Worm (Caenorhabditis elegans) whole organism, late embryonic: ENCODE data around the gene fbxc-32.
"Not testable (repeated sequence)": the region's sequence is repeated elsewhere in the genome, so short reads cannot be mapped to it uniquely, and the experiment has no call there.

Source experiments
- C38D4.7 ChIP-seq: fragments of 200-800 bp; sonication (Bioruptor generic); optimal IDR thresholded peaks from 2 replicates; lab custom pipeline; 2018; ENCODE audit warnings: mild to moderate bottlenecking, missing genetic modification characterization, moderate library complexity, missing compliant biosample characterization
- Y22D7AL.16 ChIP-seq: sonication (generic microtip); optimal IDR thresholded peaks from 2 replicates; lab custom pipeline; 2016; ENCODE audit warnings: missing genetic modification characterization, missing compliant biosample characterization
- ceh-18 ChIP-seq: sonication (generic microtip); optimal IDR thresholded peaks from 2 replicates; lab custom pipeline; 2016; ENCODE audit warnings: missing genetic modification characterization, missing compliant biosample characterization
- ceh-19 ChIP-seq: fragments of 200-800 bp; sonication (Bioruptor generic); optimal IDR thresholded peaks from 2 replicates; lab custom pipeline; 2018; ENCODE audit warnings: mild to moderate bottlenecking, missing genetic modification characterization, missing compliant biosample characterization
- ceh-2 ChIP-seq: sonication (generic microtip); optimal IDR thresholded peaks from 2 replicates; lab custom pipeline; 2016; ENCODE audit warnings: missing genotype, missing genetic modification characterization, missing compliant biosample characterization
- ceh-45 ChIP-seq: fragments of 200-800 bp; sonication (Bioruptor generic); IDR thresholded peaks from 2 replicates; pipeline ENCODE4 v1.3.6; 2022; ENCODE audit warnings: missing genetic modification reagents, missing genetic modification characterization, missing compliant biosample characterization
- ceh-6 ChIP-seq: fragments of 200-800 bp; sonication (Bioruptor generic); optimal IDR thresholded peaks from 2 replicates; lab custom pipeline; 2018; ENCODE audit warnings: mild to moderate bottlenecking, missing genetic modification characterization, missing compliant biosample characterization
- dmd-4 ChIP-seq: sonication (generic microtip); optimal IDR thresholded peaks from 2 replicates; lab custom pipeline; 2016; ENCODE audit warnings: borderline replicate concordance, missing genetic modification characterization, missing compliant biosample characterization
- elt-4 ChIP-seq: sonication (generic microtip); optimal IDR thresholded peaks from 2 replicates; lab custom pipeline; 2016; ENCODE audit warnings: missing genetic modification characterization, missing compliant biosample characterization
- ets-4 ChIP-seq: sonication (generic microtip); optimal IDR thresholded peaks from 2 replicates; lab custom pipeline; 2016; ENCODE audit warnings: missing genetic modification characterization, missing compliant biosample characterization
- eyg-1 ChIP-seq: sonication (generic microtip); optimal IDR thresholded peaks from 2 replicates; lab custom pipeline; 2016; ENCODE audit warnings: missing genotype, missing genetic modification characterization, missing compliant biosample characterization
- fkh-10 ChIP-seq: fragments of 150-350 bp; optimal IDR thresholded peaks from 2 replicates; lab custom pipeline; 2014; ENCODE audit warnings: missing biosample characterization, missing genetic modification reagents, missing genetic modification characterization
- fkh-6 ChIP-seq: sonication (generic microtip); optimal IDR thresholded peaks from 2 replicates; lab custom pipeline; 2016; ENCODE audit warnings: missing genetic modification characterization, missing compliant biosample characterization
- gmeb-2 ChIP-seq: sonication (generic microtip); optimal IDR thresholded peaks from 2 replicates; lab custom pipeline; 2016; ENCODE audit warnings: missing genetic modification characterization, inconsistent platforms, missing compliant biosample characterization
- hlh-15 ChIP-seq: sonication (generic microtip); optimal IDR thresholded peaks from 2 replicates; lab custom pipeline; 2016; ENCODE audit warnings: missing genetic modification characterization, missing compliant biosample characterization
- lin-11 ChIP-seq: fragments of 200-800 bp; sonication (Bioruptor generic); optimal IDR thresholded peaks from 2 replicates; lab custom pipeline; 2018; ENCODE audit warnings: mild to moderate bottlenecking, missing genetic modification characterization, missing compliant biosample characterization
- nfya-1 ChIP-seq: sonication (generic microtip); optimal IDR thresholded peaks from 2 replicates; lab custom pipeline; 2017; ENCODE audit warnings: missing genetic modification characterization, mild to moderate bottlenecking, missing compliant biosample characterization, antibody characterized with exemption, moderate library complexity
- nhr-11 ChIP-seq: fragments of 150-350 bp; optimal IDR thresholded peaks from 2 replicates; lab custom pipeline; 2014; ENCODE audit warnings: missing biosample characterization, missing genetic modification characterization
- nhr-232 ChIP-seq: sonication (generic microtip); optimal IDR thresholded peaks from 2 replicates; lab custom pipeline; 2016; ENCODE audit warnings: missing genetic modification characterization, missing compliant biosample characterization
- pat-9 ChIP-seq: fragments of 200-800 bp; sonication (Bioruptor generic); optimal IDR thresholded peaks from 2 replicates; lab custom pipeline; 2018; ENCODE audit warnings: mild to moderate bottlenecking, missing genetic modification characterization, moderate library complexity, missing compliant biosample characterization
- pax-1 ChIP-seq: fragments of 150-350 bp; optimal IDR thresholded peaks from 2 replicates; lab custom pipeline; 2014; ENCODE audit warnings: missing biosample characterization, missing genetic modification characterization
- pqm-1 ChIP-seq: sonication (generic microtip); optimal IDR thresholded peaks from 2 replicates; lab custom pipeline; 2016; ENCODE audit warnings: missing genetic modification characterization, missing compliant biosample characterization
- ref-2 ChIP-seq: sonication (generic microtip); optimal IDR thresholded peaks from 2 replicates; lab custom pipeline; 2016; ENCODE audit warnings: missing genetic modification characterization, missing compliant biosample characterization
- syd-9 ChIP-seq: sonication (generic microtip); optimal IDR thresholded peaks from 2 replicates; lab custom pipeline; 2016; ENCODE audit warnings: mild to moderate bottlenecking, missing genetic modification characterization, moderate library complexity, missing compliant biosample characterization
- tbx-2 ChIP-seq: sonication (generic microtip); optimal IDR thresholded peaks from 2 replicates; lab custom pipeline; 2016; ENCODE audit warnings: missing genetic modification characterization, missing compliant biosample characterization
- ttx-3 ChIP-seq: sonication (generic microtip); optimal IDR thresholded peaks from 2 replicates; lab custom pipeline; 2016; ENCODE audit warnings: missing genetic modification reagents, missing genetic modification characterization, missing compliant biosample characterization
- zip-5 ChIP-seq: sonication (generic microtip); optimal IDR thresholded peaks from 2 replicates; lab custom pipeline; 2016; ENCODE audit warnings: missing genetic modification characterization, missing compliant biosample characterization
- ztf-16 ChIP-seq: sonication (generic microtip); optimal IDR thresholded peaks from 2 replicates; lab custom pipeline; 2017; ENCODE audit warnings: missing genetic modification characterization, missing compliant biosample characterization

Gene fbxc-32

ce11 chrII:948091-948490, at the start of gene fbxc-32:
fbxc-32 (minus strand) TSS chrII:948191.
- TF ChIP-seq ref-2 (tag; lab: Kevin White, UChicago) = no peak
- TF ChIP-seq syd-9 (tag; lab: Kevin White, UChicago) = no peak
- no peak for TF ChIP-seq C38D4.7 (GFP tag; lab: Kevin White, UChicago)
- TF ChIP-seq eyg-1 (tag; lab: Kevin White, UChicago) = no peak
- TF ChIP-seq dmd-4 (tag; lab: Kevin White, UChicago) = no peak
- TF ChIP-seq pqm-1 = no peak
- TF ChIP-seq zip-5 (tag; lab: Kevin White, UChicago) = no peak
- no peak for TF ChIP-seq pat-9 (tag; lab: Kevin White, UChicago)
- TF ChIP-seq ceh-19 (GFP tag; lab: Kevin White, UChicago) = no peak
- TF ChIP-seq ceh-2 (tag; lab: Kevin White, UChicago) = no peak
- TF ChIP-seq ztf-16 = no peak
- no peak for TF ChIP-seq tbx-2
- TF ChIP-seq Y22D7AL.16 (tag; lab: Kevin White, UChicago) = no peak
- no peak for TF ChIP-seq fkh-10 (GFP tag; lab: Kevin White, UChicago)
- no peak for TF ChIP-seq pax-1 (tag; lab: Kevin White, UChicago)
- no peak for TF ChIP-seq fkh-6

DNA sequence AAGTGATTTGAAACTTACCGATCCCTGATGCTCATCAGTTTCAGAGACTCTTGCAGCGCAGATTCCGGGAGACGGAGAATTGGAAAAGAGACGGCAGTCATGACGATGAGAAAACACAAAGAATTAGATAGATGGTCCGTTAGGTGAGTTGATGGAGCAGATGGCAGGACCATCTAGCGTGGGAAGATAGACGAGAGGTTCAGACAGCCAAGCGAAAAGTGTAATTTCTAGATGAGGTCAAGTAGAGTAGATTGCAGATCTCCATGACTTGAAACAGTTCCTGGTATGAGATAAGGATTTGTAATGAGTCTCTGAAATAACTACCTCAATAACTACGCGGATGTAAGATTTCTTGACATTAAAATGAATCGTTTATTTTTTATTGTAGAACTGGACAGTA, 48.1 kb upstream of the fbxc-32 start, which contains the start of gene F45D11.11:
F45D11.11 (minus strand) TSS at position 101 of the 400 bp plus-strand sequence.
- TF ChIP-seq nfya-1; ceh-45 (GFP tag; lab: Robert Waterston, UW); ceh-2 (tag; lab: Kevin White, UChicago): not testable (repeated sequence)

ce11 chrII:994231-994630, 46.2 kb upstream of the fbxc-32 start, which contains the start of gene F45D11.7:
F45D11.7 (plus strand) TSS chrII:994531.
- TF ChIP-seq zip-5, ttx-3, elt-4 (tag; lab: Kevin White, UChicago): not testable (repeated sequence)

DNA sequence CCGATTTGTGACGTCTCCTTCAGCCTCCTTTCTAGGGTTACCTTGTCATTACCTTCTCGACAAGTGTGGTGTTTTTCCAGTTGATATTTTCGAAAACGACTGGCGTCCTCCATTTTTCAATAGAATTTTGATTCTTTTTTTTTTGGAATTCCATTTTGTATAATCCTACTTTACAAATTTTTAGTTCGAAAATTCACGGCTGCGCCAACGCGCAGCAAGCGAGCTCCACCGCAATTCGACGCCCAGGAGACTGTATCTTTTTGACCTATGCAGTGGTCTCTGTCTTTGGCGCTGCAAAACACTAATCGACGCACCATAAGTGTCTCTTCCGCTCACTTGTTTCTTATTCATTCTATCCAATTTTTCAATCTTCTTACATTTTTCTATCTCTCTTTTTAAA, 43.3 kb upstream of the fbxc-32 start, which contains the start of gene fbxc-42:
fbxc-42 (plus strand) TSS at position 301 of the 400 bp plus-strand sequence.
- no peak for TF ChIP-seq ceh-2 (tag; lab: Kevin White, UChicago)
- no peak for TF ChIP-seq ceh-6 (GFP tag; lab: Kevin White, UChicago)
- TF ChIP-seq, all 69 proteins: peak for 0

DNA sequence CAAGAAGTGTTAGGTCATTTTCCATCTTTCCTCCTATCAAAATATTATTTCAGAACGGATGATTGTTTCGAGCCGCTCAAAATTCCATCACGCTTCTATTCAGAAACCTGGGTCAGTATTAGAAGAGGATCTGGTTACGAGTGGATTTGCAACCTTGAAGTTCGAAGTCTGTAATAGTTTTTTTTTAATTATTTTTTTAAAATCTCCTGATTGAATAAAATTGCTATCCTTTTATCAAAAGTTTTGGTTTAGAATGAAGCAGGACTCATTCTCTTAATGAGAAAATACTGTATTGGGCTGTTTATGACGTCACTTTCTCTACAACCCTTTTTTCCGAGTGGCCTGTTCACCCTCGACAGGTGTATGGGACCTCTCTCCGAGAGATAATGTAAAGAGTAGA, 40.4 kb upstream of the fbxc-32 start, which contains the start of gene fbxc-39:
fbxc-39 (plus strand) TSS at position 301 of the 400 bp plus-strand sequence.
- no peak for TF ChIP-seq lin-11
- TF ChIP-seq tbx-2 = no peak
- TF ChIP-seq syd-9 (tag; lab: Kevin White, UChicago) = no peak

DNA sequence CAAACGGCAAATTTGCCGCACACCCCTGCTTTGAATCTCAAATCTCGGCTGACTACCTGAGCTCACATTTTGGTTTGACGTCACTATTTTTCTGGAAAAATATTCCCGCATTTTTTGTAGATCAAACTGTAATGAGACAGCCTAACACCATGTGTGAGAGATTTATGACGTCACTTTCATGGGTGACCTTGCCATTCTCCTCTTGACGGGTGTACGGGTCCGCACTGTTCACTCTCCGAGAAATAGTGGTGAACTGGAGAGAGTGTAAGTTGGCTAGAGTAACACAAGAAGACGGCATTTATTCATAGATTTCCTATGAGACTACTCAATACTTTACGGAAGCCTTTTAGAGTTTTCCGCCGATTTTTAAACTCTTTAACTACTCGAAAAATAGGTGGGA, 37.7 kb upstream of the fbxc-32 start, which contains the start of gene fbxc-40:
fbxc-40 (plus strand) TSS at position 301 of the 400 bp plus-strand sequence.
- TF ChIP-seq nhr-11; nhr-232 (tag; lab: Kevin White, UChicago); gmeb-2 (tag; lab: Kevin White, UChicago): not testable (repeated sequence)

ce11 chrII:982842-983241, 34.9 kb upstream of the fbxc-32 start, which contains the start of gene srh-274:
srh-274 (plus strand) TSS chrII:983142.
- TF ChIP-seq eyg-1 (tag; lab: Kevin White, UChicago) = no peak
- no peak for TF ChIP-seq Y22D7AL.16 (tag; lab: Kevin White, UChicago)
- TF ChIP-seq ceh-19 (GFP tag; lab: Kevin White, UChicago) = no peak
- no peak for TF ChIP-seq ceh-18 (tag; lab: Kevin White, UChicago)
- TF ChIP-seq hlh-15 (tag; lab: Kevin White, UChicago) = no peak
- TF ChIP-seq ttx-3 (tag; lab: Kevin White, UChicago) = no peak
- no peak for TF ChIP-seq ets-4
